Worm (Caenorhabditis elegans) whole organism, mixed stage, embryonic: ENCODE results near the gene srh-82.
A peak's percentile ranks its signal among the peaks of the same experiment; 100 is the strongest.

ENCODE experiments used
- M03D4.4 ChIP-seq: sonication (generic microtip); optimal IDR thresholded peaks from 2 replicates; lab custom pipeline; 2017; ENCODE audit warnings: mild to moderate bottlenecking, missing genetic modification characterization, missing compliant biosample characterization
- bed-3 ChIP-seq: fragments of 200-800 bp; sonication (Bioruptor generic); optimal IDR thresholded peaks from 3 replicates; lab custom pipeline; 2018; ENCODE audit warnings: mild to moderate bottlenecking, missing genetic modification characterization, moderate library complexity, missing compliant biosample characterization
- blmp-1 ChIP-seq: fragments of 150-350 bp; optimal IDR thresholded peaks from 2 replicates; lab custom pipeline; 2014; ENCODE audit warnings: missing biosample characterization, missing genetic modification characterization
- ceh-39 ChIP-seq: fragments of 150-350 bp; optimal IDR thresholded peaks from 2 replicates; lab custom pipeline; 2014; ENCODE audit warnings: missing biosample characterization, missing genetic modification characterization
- ceh-43 ChIP-seq: fragments of 200-800 bp; sonication (Bioruptor generic); optimal IDR thresholded peaks from 2 replicates; lab custom pipeline; 2018; ENCODE audit warnings: mild to moderate bottlenecking, missing genetic modification characterization, moderate library complexity, missing compliant biosample characterization
- ceh-83 ChIP-seq: fragments of 200-800 bp; sonication (Bioruptor generic); optimal IDR thresholded peaks from 2 replicates; lab custom pipeline; 2018; ENCODE audit warnings: mild to moderate bottlenecking, missing genetic modification characterization, missing compliant biosample characterization
- ces-1 ChIP-seq: fragments of 150-350 bp; optimal IDR thresholded peaks from 2 replicates; lab custom pipeline; 2014; ENCODE audit warnings: missing biosample characterization, missing genetic modification reagents, missing genetic modification characterization
- cnd-1 ChIP-seq: fragments of 200-800 bp; sonication (Bioruptor generic); optimal IDR thresholded peaks from 2 replicates; lab custom pipeline; 2018; ENCODE audit warnings: mild to moderate bottlenecking, missing genetic modification characterization, missing compliant biosample characterization
- drap-1 ChIP-seq: fragments of 200-800 bp; sonication (Bioruptor generic); optimal IDR thresholded peaks from 3 replicates; lab custom pipeline; 2018; ENCODE audit warnings: mild to moderate bottlenecking, missing genetic modification characterization, missing compliant biosample characterization
- elt-1 ChIP-seq: sonication (generic microtip); optimal IDR thresholded peaks from 2 replicates; lab custom pipeline; 2017; ENCODE audit warnings: missing genetic modification characterization, mild to moderate bottlenecking, missing compliant biosample characterization, antibody characterized with exemption, moderate library complexity, borderline replicate concordance; ENCODE audit not compliant: insufficient read depth
- elt-3 ChIP-seq: fragments of 150-350 bp; optimal IDR thresholded peaks from 2 replicates; lab custom pipeline; 2014; ENCODE audit warnings: missing biosample characterization, missing genetic modification characterization
- flh-1 ChIP-seq: fragments of 200-800 bp; sonication (Bioruptor generic); optimal IDR thresholded peaks from 2 replicates; lab custom pipeline; 2018; ENCODE audit warnings: mild to moderate bottlenecking, missing genetic modification characterization, moderate library complexity, missing compliant biosample characterization
- ham-2 ChIP-seq: fragments of 200-800 bp; sonication (Bioruptor generic); optimal IDR thresholded peaks from 2 replicates; lab custom pipeline; 2018; ENCODE audit warnings: mild to moderate bottlenecking, missing genetic modification characterization, missing compliant biosample characterization
- hlh-1 ChIP-seq: fragments of 150-350 bp; optimal IDR thresholded peaks from 2 replicates; lab custom pipeline; 2014; ENCODE audit warnings: missing biosample characterization, missing genetic modification reagents, missing genetic modification characterization
- lin-13 ChIP-seq: fragments of 150-350 bp; optimal IDR thresholded peaks from 2 replicates; lab custom pipeline; 2014; ENCODE audit warnings: missing biosample characterization, missing genetic modification characterization
- lin-32 ChIP-seq: fragments of 200-800 bp; sonication (Bioruptor generic); optimal IDR thresholded peaks from 2 replicates; lab custom pipeline; 2018; ENCODE audit warnings: mild to moderate bottlenecking, missing genetic modification characterization, missing compliant biosample characterization
- lsy-2 ChIP-seq: fragments of 150-350 bp; optimal IDR thresholded peaks from 2 replicates; lab custom pipeline; 2014; ENCODE audit warnings: missing biosample characterization, missing genetic modification characterization
- mep-1 ChIP-seq: fragments of 150-350 bp; optimal IDR thresholded peaks from 2 replicates; lab custom pipeline; 2017; ENCODE audit warnings: missing biosample characterization, missing genetic modification reagents, missing genetic modification characterization, inconsistent platforms
- mls-2 ChIP-seq: sonication (generic microtip); optimal IDR thresholded peaks from 2 replicates; lab custom pipeline; 2016; ENCODE audit warnings: mild to moderate bottlenecking, missing genetic modification characterization, moderate library complexity, missing compliant biosample characterization
- nhr-12 ChIP-seq: fragments of 150-350 bp; optimal IDR thresholded peaks from 2 replicates; lab custom pipeline; 2014; ENCODE audit warnings: missing biosample characterization, missing genetic modification characterization
- nhr-2 ChIP-seq: fragments of 150-350 bp; optimal IDR thresholded peaks from 2 replicates; lab custom pipeline; 2014; ENCODE audit warnings: missing biosample characterization, missing genetic modification characterization
- nhr-237 ChIP-seq: fragments of 150-350 bp; optimal IDR thresholded peaks from 2 replicates; lab custom pipeline; 2014; ENCODE audit warnings: missing biosample characterization, missing genetic modification characterization
- nhr-76 ChIP-seq: sonication (generic microtip); optimal IDR thresholded peaks from 2 replicates; lab custom pipeline; 2017; ENCODE audit warnings: missing biosample characterization, missing genetic modification characterization
- pha-4 ChIP-seq: fragments of 150-350 bp; optimal IDR thresholded peaks from 2 replicates; lab custom pipeline; 2018; ENCODE audit warnings: missing biosample characterization, missing genetic modification reagents, missing genetic modification characterization
- snpc-4 ChIP-seq: fragments of 150-350 bp; optimal IDR thresholded peaks from 2 replicates; lab custom pipeline; 2014; ENCODE audit warnings: missing biosample characterization, missing genetic modification characterization
- sptf-1 ChIP-seq: sonication (generic microtip); optimal IDR thresholded peaks from 2 replicates; lab custom pipeline; 2017; ENCODE audit warnings: mild to moderate bottlenecking, missing genetic modification characterization, moderate library complexity, missing compliant biosample characterization
- tbx-8 ChIP-seq: fragments of 200-800 bp; sonication (Bioruptor generic); optimal IDR thresholded peaks from 2 replicates; lab custom pipeline; 2018; ENCODE audit warnings: mild to moderate bottlenecking, missing genetic modification characterization, moderate library complexity, missing compliant biosample characterization
- unc-120 ChIP-seq: sonication (generic microtip); optimal IDR thresholded peaks from 2 replicates; lab custom pipeline; 2017; ENCODE audit warnings: missing genetic modification characterization, missing compliant biosample characterization; ENCODE audit not compliant: poor library complexity, severe bottlenecking
- unc-39 ChIP-seq: fragments of 150-350 bp; optimal IDR thresholded peaks from 2 replicates; lab custom pipeline; 2014; ENCODE audit warnings: missing biosample characterization, missing genetic modification characterization
- unc-62 ChIP-seq: fragments of 150-350 bp; optimal IDR thresholded peaks from 2 replicates; lab custom pipeline; 2014; ENCODE audit warnings: missing biosample characterization, missing genetic modification reagents, missing genetic modification characterization
- ztf-11 ChIP-seq: fragments of 150-350 bp; optimal IDR thresholded peaks from 2 replicates; lab custom pipeline; 2014; ENCODE audit warnings: missing biosample characterization, missing genetic modification characterization

The srh-82 gene

ce11 chrV:173437-173836 is 28.5 kb downstream of the srh-82 start:
- TF ChIP-seq unc-39 (tag; lab: Kevin White, UChicago), result no peak
- TF ChIP-seq M03D4.4 (tag; lab: Kevin White, UChicago), result peak; percentile 5
- TF ChIP-seq, all 35 proteins: peak for 1

ce11 chrV:174520-174919 is 29.6 kb downstream of the srh-82 start:
- TF ChIP-seq lsy-2 (tag; lab: Kevin White, UChicago) (no peak), unc-39 (tag; lab: Kevin White, UChicago) (no peak), ces-1 (GFP tag; lab: Kevin White, UChicago) (no peak), nhr-76 (tag; lab: Kevin White, UChicago) (no peak), ceh-39 (no peak), blmp-1 (tag; lab: Kevin White, UChicago) (no peak), unc-62 (no peak), ceh-43 (no peak), elt-3 (tag; lab: Kevin White, UChicago) (no peak), ham-2 (no peak), lin-13 (tag; lab: Kevin White, UChicago) (no peak), nhr-2 (tag; lab: Kevin White, UChicago) (no peak), ceh-83 (GFP tag; lab: Kevin White, UChicago) (no peak), drap-1 (GFP tag; lab: Kevin White, UChicago) (no peak), cnd-1 (tag; lab: Kevin White, UChicago) (no peak), ztf-11 (no peak), nhr-12 (tag; lab: Kevin White, UChicago) (no peak), hlh-1 (no peak), lin-32 (GFP tag; lab: Kevin White, UChicago) (no peak), tbx-8 (no peak)

- TF ChIP-seq ces-1 (GFP tag; lab: Kevin White, UChicago) (peak; percentile 43), lsy-2 (tag; lab: Kevin White, UChicago) (peak; percentile 14), flh-1 (GFP tag; lab: Kevin White, UChicago) (no peak), lin-13 (tag; lab: Kevin White, UChicago) (peak; percentile 78), mep-1 (tag; lab: Kevin White, UChicago) (peak; percentile 32), nhr-237 (no peak), unc-120 (tag; lab: Kevin White, UChicago) (no peak), ceh-39 (no peak), sptf-1 (tag; lab: Kevin White, UChicago) (peak; percentile 22), mls-2 (tag; lab: Kevin White, UChicago) (no peak), bed-3 (GFP tag; lab: Kevin White, UChicago) (no peak), tbx-8 (no peak), unc-39 (tag; lab: Kevin White, UChicago) (no peak)
Observed at ce11 chrV:176870-177467, 32.1 kb downstream of the srh-82 start, which contains the start of gene cul-3. cul-3 (plus strand) TSS chrV:177417.

- TF ChIP-seq cnd-1 (tag; lab: Kevin White, UChicago) (no peak), nhr-2 (tag; lab: Kevin White, UChicago) (no peak), elt-3 (tag; lab: Kevin White, UChicago) (no peak), pha-4 (tag; lab: Kevin White, UChicago) (no peak), lin-32 (GFP tag; lab: Kevin White, UChicago) (no peak), mls-2 (tag; lab: Kevin White, UChicago) (no peak), mep-1 (tag; lab: Kevin White, UChicago) (no peak), tbx-8 (no peak), elt-1 (tag; lab: Kevin White, UChicago) (no peak), hlh-1 (no peak), snpc-4 (tag; lab: Kevin White, UChicago) (no peak), ceh-39 (no peak), unc-120 (tag; lab: Kevin White, UChicago) (no peak)
- TF ChIP-seq, all 35 proteins: peak for 0
Observed at ce11 chrV:185124-185523, 40.2 kb downstream of the srh-82 start.
